Worm (Caenorhabditis elegans) whole organism, mixed stage, embryonic: ENCODE data around the gene ptr-4.

ENCODE experiments used
- blmp-1 ChIP-seq: fragments of 150-350 bp; optimal IDR thresholded peaks from 2 replicates; lab custom pipeline; 2014; ENCODE audit warnings: missing biosample characterization, missing genetic modification characterization
- ceh-39 ChIP-seq: fragments of 150-350 bp; optimal IDR thresholded peaks from 2 replicates; lab custom pipeline; 2014; ENCODE audit warnings: missing biosample characterization, missing genetic modification characterization
- elt-1 ChIP-seq: sonication (generic microtip); optimal IDR thresholded peaks from 2 replicates; lab custom pipeline; 2017; ENCODE audit warnings: missing genetic modification characterization, mild to moderate bottlenecking, missing compliant biosample characterization, antibody characterized with exemption, moderate library complexity, borderline replicate concordance; ENCODE audit not compliant: insufficient read depth
- nhr-28 ChIP-seq: fragments of 150-350 bp; optimal IDR thresholded peaks from 2 replicates; lab custom pipeline; 2014; ENCODE audit warnings: missing biosample characterization, missing genetic modification characterization

DNA sequence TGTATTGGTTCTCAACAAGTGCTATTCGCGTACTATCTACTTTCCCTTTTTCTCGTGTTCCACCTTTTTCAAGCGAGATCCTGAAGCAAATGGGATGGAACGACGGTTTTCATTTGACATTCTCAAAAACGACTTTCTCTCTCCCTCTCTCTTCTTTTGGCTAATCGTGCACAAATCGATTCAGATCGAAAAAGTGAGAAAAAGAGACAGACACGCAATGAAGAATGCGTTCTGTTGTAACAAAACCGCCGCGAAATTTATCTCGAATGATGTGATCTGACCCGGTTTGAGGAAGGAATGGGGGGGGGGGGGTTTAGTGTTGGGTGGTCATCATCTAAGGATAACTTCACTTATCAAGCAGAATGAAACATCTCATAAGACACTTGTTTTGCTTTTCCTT lies 1.4 kb downstream of the ptr-4 start:
- TF ChIP-seq nhr-28 (tag; lab: Kevin White, UChicago) (no peak), elt-1 (no peak), ceh-39 (tag; lab: Kevin White, UChicago) (no peak), blmp-1 (tag; lab: Kevin White, UChicago) (no peak)
